Fruit fly (Drosophila melanogaster): ENCODE measurements around the gene wake.
A peak's percentile ranks its signal among the peaks of the same experiment; 100 is the strongest.

wake gene

dm6 chr3R:22625514-22626333 lies 13.9 kb upstream of the wake start (continued):
- TF ChIP-seq Bgb (GFP tag; IDR thresholded peaks at IDR 0.05; ENCODE audit: partially characterized antibody), result 0 out of 2 replicates have a peak, but pooled peaks have one; percentile 4
- no peak for TF ChIP-seq CG6654 (GFP tag; optimal IDR thresholded peaks at IDR 0.05)
- TF ChIP-seq CG34422 (GFP tag; IDR thresholded peaks at IDR 0.05), result no peak
- TF ChIP-seq h (optimal IDR thresholded peaks at IDR 0.05), result no peak
- TF ChIP-seq NFAT (GFP tag; IDR thresholded peaks at IDR 0.05), result no peak
- TF ChIP-seq jing (GFP tag; optimal IDR thresholded peaks at IDR 0.05), result no peak
- TF ChIP-seq Spps (tag; optimal IDR thresholded peaks at IDR 0.05), result peak; percentile 12
- TF ChIP-seq sens-2 (GFP tag; IDR thresholded peaks at IDR 0.05), result no peak
- TF ChIP-seq sna (GFP tag; IDR thresholded peaks at IDR 0.05; ENCODE audit: partially characterized antibody), result no peak
- TF ChIP-seq CG6683 (GFP tag; optimal IDR thresholded peaks at IDR 0.05), result no peak
- TF ChIP-seq CrebB (tag; optimal IDR thresholded peaks at IDR 0.05), result no peak
- peak; percentile 32 for TF ChIP-seq nau (GFP tag; optimal IDR thresholded peaks at IDR 0.05)
- no peak for TF ChIP-seq CG4854 (GFP tag; optimal IDR thresholded peaks at IDR 0.05)
- TF ChIP-seq CG1647 (GFP tag; optimal IDR thresholded peaks at IDR 0.05), result no peak
- TF ChIP-seq Eip74EF (GFP tag; optimal IDR thresholded peaks at IDR 0.05), result peak in 1 of 2 experiments; percentile 7
- no peak for TF ChIP-seq CG5953 (GFP tag; IDR thresholded peaks at IDR 0.05)
- TF ChIP-seq shn (GFP tag; optimal IDR thresholded peaks at IDR 0.05), result no peak
- no peak for TF ChIP-seq dimm (GFP tag; IDR thresholded peaks at IDR 0.05)
- peak; percentile 37 for TF ChIP-seq CG12659 (GFP tag; optimal IDR thresholded peaks at IDR 0.05)
- no peak for TF ChIP-seq CG10654 (GFP tag; optimal IDR thresholded peaks at IDR 0.05)
- no peak for TF ChIP-seq CG3065 (GFP tag; optimal IDR thresholded peaks at IDR 0.05)
- no peak for TF ChIP-seq E2f1 (GFP tag; IDR thresholded peaks at IDR 0.05)
- no peak for TF ChIP-seq Rx (GFP tag; IDR thresholded peaks at IDR 0.05)
- no peak for TF ChIP-seq croc (GFP tag; conservative IDR thresholded peaks at IDR 0.05)
- TF ChIP-seq CG11695 (GFP tag; IDR thresholded peaks at IDR 0.05), result peak; percentile 52
- no peak for TF ChIP-seq GATAe (GFP tag; conservative IDR thresholded peaks at IDR 0.05)
- peak; percentile 56 for TF ChIP-seq fd96Cb (tag; optimal IDR thresholded peaks at IDR 0.05)
- peak; percentile 24 for TF ChIP-seq CG10209 (GFP tag; optimal IDR thresholded peaks at IDR 0.05)
- no peak for TF ChIP-seq toy (GFP tag; IDR thresholded peaks at IDR 0.05)
- peak; percentile 15 for TF ChIP-seq CG12769 (tag; optimal IDR thresholded peaks at IDR 0.05)
- TF ChIP-seq CG11456 (GFP tag; IDR thresholded peaks at IDR 0.05), result no peak
- TF ChIP-seq CG10543 (GFP tag; optimal IDR thresholded peaks at IDR 0.05), result no peak
- TF ChIP-seq tna (GFP tag; IDR thresholded peaks at IDR 0.05; ENCODE audit: partially characterized antibody), result no peak
- TF ChIP-seq CG4282 (GFP tag; optimal IDR thresholded peaks at IDR 0.05), result no peak
- no peak for TF ChIP-seq CG1832 (GFP tag; optimal IDR thresholded peaks at IDR 0.05)
- peak; percentile 31 for TF ChIP-seq ATbp (GFP tag; optimal IDR thresholded peaks at IDR 0.05)
- TF ChIP-seq kay (GFP tag; optimal IDR thresholded peaks at IDR 0.05), result no peak
- TF ChIP-seq ap (GFP tag; IDR thresholded peaks at IDR 0.05), result no peak
- TF ChIP-seq nerfin-2 (GFP tag; IDR thresholded peaks at IDR 0.05; ENCODE audit: partially characterized antibody), result no peak
- TF ChIP-seq CG4707 (GFP tag; optimal IDR thresholded peaks at IDR 0.05), result no peak
- peak; percentile 46 for TF ChIP-seq CG13424 (tag; optimal IDR thresholded peaks at IDR 0.05)
- no peak for TF ChIP-seq wor (GFP tag; IDR thresholded peaks at IDR 0.05)
- TF ChIP-seq TFAM (GFP tag; optimal IDR thresholded peaks at IDR 0.05), result no peak
- no peak for TF ChIP-seq cg (GFP tag; optimal IDR thresholded peaks at IDR 0.05)
- peak; percentile 22 for TF ChIP-seq CG17385 (GFP tag; optimal IDR thresholded peaks at IDR 0.05)
- TF ChIP-seq CG9876 (GFP tag; optimal IDR thresholded peaks at IDR 0.05), result no peak
- no peak for TF ChIP-seq sob (GFP tag; IDR thresholded peaks at IDR 0.05)
- no peak for TF ChIP-seq bab2 (GFP tag; optimal IDR thresholded peaks at IDR 0.05)
- no peak for TF ChIP-seq pum (GFP tag; optimal IDR thresholded peaks at IDR 0.05)
- TF ChIP-seq dati (GFP tag; IDR thresholded peaks at IDR 0.05), result no peak
